Worm (Caenorhabditis elegans): ENCODE results near the gene F19C7.2.

F19C7.2 gene

DNA sequence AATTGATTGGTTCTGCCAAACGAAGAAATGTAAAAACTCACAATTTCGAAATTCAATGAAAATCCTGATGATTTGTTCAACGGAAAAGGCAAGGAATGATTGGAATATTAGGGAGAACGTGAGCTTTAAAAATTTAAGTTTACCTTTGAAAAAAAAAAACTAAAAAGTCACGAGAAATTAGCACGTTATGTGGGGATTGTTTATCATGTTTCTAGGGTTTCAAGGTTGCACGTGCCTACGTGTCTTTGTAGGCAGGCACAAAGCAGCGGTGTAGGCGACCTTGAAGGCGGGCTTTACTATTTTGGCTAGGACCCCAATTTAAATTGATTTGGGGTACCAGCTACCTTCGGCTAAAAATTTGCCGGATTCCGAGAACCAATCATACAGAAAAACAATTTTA lies 32.4 kb upstream of the F19C7.2 start, which contains the start of gene F28E10.4:
Gene F28E10.4 (minus strand): TSS at position 101 of the 400 bp plus-strand sequence.
- no peak for TF ChIP-seq tbx-11 (GFP tag; IDR thresholded peaks at IDR 0.05)
- no peak for TF ChIP-seq ama-1 (optimal IDR thresholded peaks at IDR 0.05)
- no peak for TF ChIP-seq hnd-1 (tag; optimal IDR thresholded peaks at IDR 0.05)
- TF ChIP-seq ceh-13 (GFP tag; optimal IDR thresholded peaks at IDR 0.05): no peak
- TF ChIP-seq tra-4 (tag; optimal IDR thresholded peaks at IDR 0.05): no peak
- no peak for TF ChIP-seq sea-1 (GFP tag; conservative IDR thresholded peaks at IDR 0.05)
- TF ChIP-seq hmg-4 (GFP tag; optimal IDR thresholded peaks at IDR 0.05): no peak

ce11 chrIV:4568402-4568891 lies 31.3 kb upstream of the F19C7.2 start, which contains the start of gene F28E10.1:
Gene F28E10.1, plus strand, starts transcription at chrIV:4568841.
- no peak for TF ChIP-seq tbx-11 (GFP tag; IDR thresholded peaks at IDR 0.05)
- TF ChIP-seq hnd-1 (tag; optimal IDR thresholded peaks at IDR 0.05): no peak
- no peak for TF ChIP-seq aly-1 (tag; optimal IDR thresholded peaks at IDR 0.05)
- TF ChIP-seq scrt-1 (GFP tag; IDR thresholded peaks at IDR 0.05): no peak
- no peak for TF ChIP-seq hmbx-1 (tag; optimal IDR thresholded peaks at IDR 0.05)
- TF ChIP-seq ceh-36 (tag; optimal IDR thresholded peaks at IDR 0.05): no peak
- no peak for TF ChIP-seq tra-4 (tag; optimal IDR thresholded peaks at IDR 0.05)
- no peak for TF ChIP-seq sea-1 (GFP tag; conservative IDR thresholded peaks at IDR 0.05)
- no peak for TF ChIP-seq ceh-13 (GFP tag; optimal IDR thresholded peaks at IDR 0.05)
- no peak for TF ChIP-seq flt-1 (GFP tag; IDR thresholded peaks at IDR 0.05)
- no peak for TF ChIP-seq tbx-37 (GFP tag; conservative IDR thresholded peaks at IDR 0.05)
- no peak for TF ChIP-seq B0310.2 (tag; optimal IDR thresholded peaks at IDR 0.05)
- no peak for TF ChIP-seq hmg-4 (GFP tag; optimal IDR thresholded peaks at IDR 0.05)
- TF ChIP-seq ets-7 (tag; optimal IDR thresholded peaks at IDR 0.05): no peak
- no peak for TF ChIP-seq ama-1 (optimal IDR thresholded peaks at IDR 0.05)
- TF ChIP-seq pes-1 (GFP tag; IDR thresholded peaks at IDR 0.05): no peak
- no peak for TF ChIP-seq F13C5.2 (tag; optimal IDR thresholded peaks at IDR 0.05)

DNA sequence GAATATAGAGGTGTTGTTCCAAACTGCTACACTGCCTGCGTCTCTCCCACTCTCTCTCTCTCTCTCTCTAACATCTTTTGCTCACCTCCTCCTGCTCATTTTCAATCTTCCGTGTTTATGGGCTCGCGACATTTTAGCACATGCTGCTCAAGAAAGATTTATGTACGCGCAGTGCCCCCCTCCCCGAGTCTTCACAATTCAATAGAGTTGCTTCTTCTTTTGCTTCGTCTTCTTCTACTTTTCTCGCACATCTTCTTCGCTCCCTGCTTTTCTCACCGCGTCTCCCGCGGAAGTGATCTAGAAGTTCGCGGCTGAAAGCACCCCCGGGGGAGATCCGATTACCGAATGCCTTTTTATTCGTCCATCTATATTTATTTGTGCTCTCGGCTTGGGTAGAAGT lies 29.2 kb upstream of the F19C7.2 start:
- TF ChIP-seq hmg-4 (GFP tag; optimal IDR thresholded peaks at IDR 0.05): no peak
- TF ChIP-seq tra-4 (tag; optimal IDR thresholded peaks at IDR 0.05): no peak
- no peak for TF ChIP-seq ceh-13 (GFP tag; optimal IDR thresholded peaks at IDR 0.05)
- no peak for TF ChIP-seq B0310.2 (tag; optimal IDR thresholded peaks at IDR 0.05)
- no peak for TF ChIP-seq pes-1 (GFP tag; IDR thresholded peaks at IDR 0.05)
- TF ChIP-seq hmbx-1 (tag; optimal IDR thresholded peaks at IDR 0.05): no peak
- no peak for TF ChIP-seq aly-1 (tag; optimal IDR thresholded peaks at IDR 0.05)
- no peak for TF ChIP-seq ets-7 (tag; optimal IDR thresholded peaks at IDR 0.05)
- TF ChIP-seq tbx-37 (GFP tag; conservative IDR thresholded peaks at IDR 0.05): no peak
- TF ChIP-seq scrt-1 (GFP tag; IDR thresholded peaks at IDR 0.05): no peak
- no peak for TF ChIP-seq hnd-1 (tag; optimal IDR thresholded peaks at IDR 0.05)
- no peak for TF ChIP-seq tbx-11 (GFP tag; IDR thresholded peaks at IDR 0.05)
- no peak for TF ChIP-seq ceh-36 (tag; optimal IDR thresholded peaks at IDR 0.05)

DNA sequence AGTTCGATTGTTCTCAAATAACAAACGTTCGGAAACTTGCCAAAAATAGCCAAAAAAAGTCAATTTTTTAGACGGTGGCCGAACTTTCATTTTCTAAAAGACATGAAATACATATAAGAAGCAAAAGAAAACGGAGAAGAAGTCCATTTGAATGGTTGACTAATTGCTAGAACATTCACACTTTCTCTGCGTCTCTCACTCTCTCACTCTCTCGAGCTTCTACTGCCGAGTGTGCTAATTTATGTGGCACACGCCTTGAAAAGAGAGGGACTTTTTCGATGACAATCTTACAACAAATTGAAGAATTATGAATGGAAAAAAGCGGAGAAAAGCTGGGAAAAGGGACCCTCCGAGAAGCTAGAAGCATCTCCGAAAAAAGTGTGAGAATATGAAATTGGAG lies 25.7 kb upstream of the F19C7.2 start:
- TF ChIP-seq tbx-11 (GFP tag; IDR thresholded peaks at IDR 0.05): no peak
- no peak for TF ChIP-seq hnd-1 (tag; optimal IDR thresholded peaks at IDR 0.05)
- TF ChIP-seq aly-1 (tag; optimal IDR thresholded peaks at IDR 0.05): no peak
- TF ChIP-seq ets-7 (tag; optimal IDR thresholded peaks at IDR 0.05): no peak
- no peak for TF ChIP-seq ceh-36 (tag; optimal IDR thresholded peaks at IDR 0.05)
- TF ChIP-seq flt-1 (GFP tag; IDR thresholded peaks at IDR 0.05): no peak

- TF ChIP-seq scrt-1 (GFP tag; IDR thresholded peaks at IDR 0.05) (no peak), hmbx-1 (tag; optimal IDR thresholded peaks at IDR 0.05) (no peak), F13C5.2 (tag; optimal IDR thresholded peaks at IDR 0.05) (no peak), flt-1 (GFP tag; IDR thresholded peaks at IDR 0.05) (no peak), hmg-4 (GFP tag; optimal IDR thresholded peaks at IDR 0.05) (no peak), tbx-11 (GFP tag; IDR thresholded peaks at IDR 0.05) (no peak), tra-4 (tag; optimal IDR thresholded peaks at IDR 0.05) (no peak), ets-7 (tag; optimal IDR thresholded peaks at IDR 0.05) (no peak)
Observed at ce11 chrIV:4576847-4577246, 22.9 kb upstream of the F19C7.2 start.

ce11 chrIV:4579472-4579871 lies 20.3 kb upstream of the F19C7.2 start:
- TF ChIP-seq ceh-36 (tag; optimal IDR thresholded peaks at IDR 0.05): no peak

- no peak for TF ChIP-seq B0310.2 (tag; optimal IDR thresholded peaks at IDR 0.05)
- TF ChIP-seq tra-4 (tag; optimal IDR thresholded peaks at IDR 0.05): no peak
- TF ChIP-seq hmbx-1 (tag; optimal IDR thresholded peaks at IDR 0.05): no peak
Observed at ce11 chrIV:4585991-4586390, 13.8 kb upstream of the F19C7.2 start.

ce11 chrIV:4587532-4587931 lies 12.2 kb upstream of the F19C7.2 start:
- TF ChIP-seq pes-1 (GFP tag; IDR thresholded peaks at IDR 0.05) (no peak), F13C5.2 (tag; optimal IDR thresholded peaks at IDR 0.05) (no peak), ama-1 (optimal IDR thresholded peaks at IDR 0.05) (no peak), tbx-11 (GFP tag; IDR thresholded peaks at IDR 0.05) (no peak)

DNA sequence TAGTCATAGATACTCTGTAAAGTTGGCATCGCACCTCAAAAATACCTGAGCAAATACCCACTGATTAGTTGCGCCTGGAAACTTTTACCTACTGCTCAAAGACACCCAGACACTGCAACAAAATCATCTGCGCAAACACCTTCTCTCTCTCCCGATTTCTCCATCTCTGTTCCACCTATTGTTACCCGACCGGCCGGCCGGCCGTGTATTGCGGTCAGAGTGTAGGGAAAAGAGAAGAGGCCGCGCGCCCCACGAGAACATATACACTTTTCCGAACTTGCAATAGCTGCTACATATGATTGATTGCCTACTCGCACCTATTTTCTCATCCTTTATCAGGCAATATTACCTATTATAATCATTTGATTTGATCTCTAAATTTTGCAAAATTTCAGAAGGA lies 11.3 kb upstream of the F19C7.2 start:
- TF ChIP-seq hmg-4 (GFP tag; optimal IDR thresholded peaks at IDR 0.05) (peak; percentile 72), ceh-13 (GFP tag; optimal IDR thresholded peaks at IDR 0.05) (no peak), hmbx-1 (tag; optimal IDR thresholded peaks at IDR 0.05) (no peak)
